Worm (Caenorhabditis elegans): ENCODE data around the gene twk-40.

Gene twk-40

ce11 chrIII:13465918-13466592, 26.2 kb downstream of the twk-40 start, which contains the start of gene cdk-5:
cdk-5 (minus strand) TSS chrIII:13466342.
- peak; percentile 70 for TF ChIP-seq fkh-4 (tag; optimal IDR thresholded peaks at IDR 0.05; ENCODE audit: borderline replicate concordance)
- peak; percentile 58 for TF ChIP-seq ceh-88 (GFP tag; IDR thresholded peaks at IDR 0.05)
- peak; percentile 2 for TF ChIP-seq mef-2 (tag; optimal IDR thresholded peaks at IDR 0.05)
- peak; percentile 94 for TF ChIP-seq rnt-1 (tag; optimal IDR thresholded peaks at IDR 0.05)
- no peak for TF ChIP-seq efl-3 (GFP tag; optimal IDR thresholded peaks at IDR 0.05)
- TF ChIP-seq nhr-11 (tag; optimal IDR thresholded peaks at IDR 0.05): peak; percentile 76
- TF ChIP-seq egl-13 (tag; optimal IDR thresholded peaks at IDR 0.05): peak; percentile 87
- peak; percentile 93 for TF ChIP-seq unc-130 (tag; optimal IDR thresholded peaks at IDR 0.05)
- TF ChIP-seq ceh-8 (GFP tag; optimal IDR thresholded peaks at IDR 0.05): peak; percentile 92
- TF ChIP-seq nhr-77 (tag; optimal IDR thresholded peaks at IDR 0.05): peak; percentile 81
- TF ChIP-seq lin-15B (tag; optimal IDR thresholded peaks at IDR 0.05): peak; percentile 82
- TF ChIP-seq ztf-11 (tag; optimal IDR thresholded peaks at IDR 0.05): peak in 1 of 2 experiments; percentile 78
- TF ChIP-seq unc-62 (GFP tag; optimal IDR thresholded peaks at IDR 0.05): no peak
- TF ChIP-seq nhr-12 (tag; optimal IDR thresholded peaks at IDR 0.05): peak; percentile 33
- TF ChIP-seq lin-39 (tag; optimal IDR thresholded peaks at IDR 0.05): peak; percentile 97
- no peak for TF ChIP-seq ceh-63 (GFP tag; optimal IDR thresholded peaks at IDR 0.05)
- peak; percentile 96 for TF ChIP-seq aly-2 (tag; optimal IDR thresholded peaks at IDR 0.05)
- TF ChIP-seq ets-5 (GFP tag; IDR thresholded peaks at IDR 0.05): no peak
- TF ChIP-seq nhr-20 (tag; optimal IDR thresholded peaks at IDR 0.05): peak; percentile 95
- TF ChIP-seq nhr-237 (tag; optimal IDR thresholded peaks at IDR 0.05): peak; percentile 55
- no peak for TF ChIP-seq Y116A8C.19 (tag; optimal IDR thresholded peaks at IDR 0.05; ENCODE audit: borderline replicate concordance)
- no peak for TF ChIP-seq sptf-1 (tag; optimal IDR thresholded peaks at IDR 0.05)
- TF ChIP-seq C34B4.2 (tag; optimal IDR thresholded peaks at IDR 0.05): no peak
- TF ChIP-seq isw-1 (GFP tag; IDR thresholded peaks at IDR 0.05): peak; percentile 94
- peak; percentile 93 for TF ChIP-seq fos-1 (tag; optimal IDR thresholded peaks at IDR 0.05)
- TF ChIP-seq hpl-2 (GFP tag; optimal IDR thresholded peaks at IDR 0.05): peak; percentile 83
- TF ChIP-seq sup-37 (GFP tag; optimal IDR thresholded peaks at IDR 0.05): peak; percentile 50
- peak; percentile 86 for TF ChIP-seq zip-4 (GFP tag; optimal IDR thresholded peaks at IDR 0.05)
- peak; percentile 66 for TF ChIP-seq C04F5.9 (tag; optimal IDR thresholded peaks at IDR 0.05)
- TF ChIP-seq swsn-7 (tag; optimal IDR thresholded peaks at IDR 0.05): peak; percentile 97
- peak; percentile 90 for TF ChIP-seq lin-13 (GFP tag; optimal IDR thresholded peaks at IDR 0.05)
- TF ChIP-seq vab-15 (tag; optimal IDR thresholded peaks at IDR 0.05): no peak
- TF ChIP-seq skn-1 (tag; optimal IDR thresholded peaks at IDR 0.05): peak; percentile 91
- peak; percentile 90 for TF ChIP-seq lin-14 (GFP tag; optimal IDR thresholded peaks at IDR 0.05)
- no peak for TF ChIP-seq egl-27 (tag; optimal IDR thresholded peaks at IDR 0.05)
- TF ChIP-seq fkh-8 (tag; optimal IDR thresholded peaks at IDR 0.05): peak; percentile 83
- peak; percentile 85 to 91 (median 90) for TF ChIP-seq dpl-1 (GFP tag; optimal IDR thresholded peaks at IDR 0.05)
- TF ChIP-seq nhr-19 (GFP tag; conservative IDR thresholded peaks at IDR 0.05): peak; percentile 95
- TF ChIP-seq efl-1 (optimal IDR thresholded peaks at IDR 0.05): peak; percentile 90 to 94
- TF ChIP-seq efl-1 (GFP tag; optimal IDR thresholded peaks at IDR 0.05 in 1 of 2): peak; percentile 88 to 99
- TF ChIP-seq lin-35 (GFP tag; optimal IDR thresholded peaks at IDR 0.05): peak; percentile 92 to 93
- no peak for TF ChIP-seq nhr-76 (tag; optimal IDR thresholded peaks at IDR 0.05)
- peak; percentile 97 for TF ChIP-seq tbx-2 (tag; optimal IDR thresholded peaks at IDR 0.05)
- TF ChIP-seq ceh-90 (tag; optimal IDR thresholded peaks at IDR 0.05): peak; percentile 43
- TF ChIP-seq alr-1 (tag; optimal IDR thresholded peaks at IDR 0.05; ENCODE audit: borderline replicate concordance): no peak
- peak; percentile 75 for TF ChIP-seq elt-2 (tag; optimal IDR thresholded peaks at IDR 0.05)
- TF ChIP-seq sox-4 (tag; optimal IDR thresholded peaks at IDR 0.05): peak; percentile 82
- TF ChIP-seq C16A3.4 (tag; optimal IDR thresholded peaks at IDR 0.05): peak; percentile 95
- TF ChIP-seq snu-23 (GFP tag; optimal IDR thresholded peaks at IDR 0.05): peak; percentile 98
- TF ChIP-seq ama-1 (optimal IDR thresholded peaks at IDR 0.05): peak; percentile 93
- TF ChIP-seq irx-1 (tag; optimal IDR thresholded peaks at IDR 0.05): peak; percentile 93
- TF ChIP-seq pag-3 (tag; optimal IDR thresholded peaks at IDR 0.05; ENCODE audit: borderline replicate concordance, insufficient read depth): no peak

Measured in whole organism, L1 larva.